Worm (Caenorhabditis elegans) whole organism, L1 larva: ENCODE measurements around the gene C15F1.8.

Experiments used
- C16A3.4 ChIP-seq: fragments of 150-350 bp; optimal IDR thresholded peaks from 2 replicates; lab custom pipeline; 2014; ENCODE audit warnings: missing biosample characterization, missing genetic modification characterization
- aly-2 ChIP-seq: fragments of 150-350 bp; optimal IDR thresholded peaks from 2 replicates; lab custom pipeline; 2014; ENCODE audit warnings: missing biosample characterization, missing genetic modification characterization
- lin-35 ChIP-seq, 2 experiments: fragments of 150-350 bp; optimal IDR thresholded peaks; 2 replicates each; lab custom pipeline; 2014; ENCODE audit warnings: missing biosample characterization in 2 of 2, missing genetic modification characterization in 2 of 2, missing genetic modification reagents in 2 of 2
- lin-39 ChIP-seq: fragments of 150-350 bp; optimal IDR thresholded peaks from 2 replicates; lab custom pipeline; 2014; ENCODE audit warnings: missing biosample characterization, missing genetic modification reagents, missing genetic modification characterization
- nhr-12 ChIP-seq: sonication (generic microtip); optimal IDR thresholded peaks from 2 replicates; lab custom pipeline; 2017; ENCODE audit warnings: missing biosample characterization, missing genetic modification characterization
- nhr-237 ChIP-seq: fragments of 150-350 bp; optimal IDR thresholded peaks from 2 replicates; lab custom pipeline; 2014; ENCODE audit warnings: missing biosample characterization, missing genetic modification characterization
- nhr-77 ChIP-seq: fragments of 150-350 bp; optimal IDR thresholded peaks from 2 replicates; lab custom pipeline; 2014; ENCODE audit warnings: missing biosample characterization, missing genetic modification characterization
- nhr-84 ChIP-seq: sonication (generic microtip); optimal IDR thresholded peaks from 2 replicates; lab custom pipeline; 2017; ENCODE audit warnings: missing biosample characterization, missing genetic modification characterization
- pqm-1 ChIP-seq: sonication (generic microtip); optimal IDR thresholded peaks from 3 replicates; lab custom pipeline; 2017; ENCODE audit warnings: missing biosample characterization, missing genetic modification characterization
- snpc-4 ChIP-seq: fragments of 150-350 bp; optimal IDR thresholded peaks from 2 replicates; lab custom pipeline; 2014; ENCODE audit warnings: missing biosample characterization, missing genetic modification characterization
- tbx-2 ChIP-seq: sonication (generic microtip); optimal IDR thresholded peaks from 2 replicates; lab custom pipeline; 2016; ENCODE audit warnings: missing genetic modification characterization, missing compliant biosample characterization
- zag-1 ChIP-seq: fragments of 150-350 bp; optimal IDR thresholded peaks from 2 replicates; lab custom pipeline; 2014; ENCODE audit warnings: missing biosample characterization, missing genetic modification characterization

ce11 chrII:6926488-6926887, 51.1 kb downstream of the C15F1.8 start:
- no peak for TF ChIP-seq snpc-4 (tag; lab: Kevin White, UChicago)
- peak; percentile 1 for TF ChIP-seq C16A3.4 (tag; lab: Kevin White, UChicago)
- TF ChIP-seq nhr-237 (tag; lab: Kevin White, UChicago): no peak
- TF ChIP-seq nhr-84 (tag; lab: Kevin White, UChicago): no peak
- TF ChIP-seq nhr-12 (tag; lab: Kevin White, UChicago): no peak
- TF ChIP-seq lin-39: no peak
- TF ChIP-seq nhr-77 (tag; lab: Kevin White, UChicago): peak; percentile 56
- TF ChIP-seq pqm-1 (tag; lab: Kevin White, UChicago): no peak
- TF ChIP-seq aly-2 (tag; lab: Kevin White, UChicago): no peak
- TF ChIP-seq zag-1 (tag; lab: Kevin White, UChicago): no peak
- TF ChIP-seq lin-35 (GFP tag; optimal IDR thresholded peaks at IDR 0.05; lab: Kevin White, UChicago): peak; percentile 56 to 57
- TF ChIP-seq tbx-2 (tag; lab: Kevin White, UChicago): peak; percentile 50
